Fruit fly (Drosophila melanogaster) whole organism, embryonic: ENCODE results near the gene CG13097.

Experiments
- Blimp-1 ChIP-seq: fragments of 200-800 bp; sonication (Bioruptor generic); optimal IDR thresholded peaks from 3 replicates; lab custom pipeline; 2018; ENCODE audit warnings: missing biosample characterization, missing genetic modification characterization, mild to moderate bottlenecking, moderate library complexity, missing genetic modification reagents
- CG10209 ChIP-seq: fragments of 200-800 bp; sonication (Bioruptor generic); optimal IDR thresholded peaks from 3 replicates; lab custom pipeline; 2017; ENCODE audit warnings: missing biosample characterization, mild to moderate bottlenecking, missing genetic modification characterization, missing genetic modification reagents
- CG10267 ChIP-seq: fragments of 200-800 bp; sonication (Bioruptor generic); optimal IDR thresholded peaks from 2 replicates; lab custom pipeline; 2018; ENCODE audit warnings: missing biosample characterization, mild to moderate bottlenecking, missing genetic modification characterization, moderate library complexity
- CG10654 ChIP-seq: fragments of 200-800 bp; sonication (Bioruptor generic); optimal IDR thresholded peaks from 2 replicates; lab custom pipeline; 2016; ENCODE audit warnings: missing biosample characterization, missing genetic modification characterization
- CG11093 ChIP-seq: fragments of 200-800 bp; sonication (Bioruptor generic); IDR thresholded peaks from 3 replicates; pipeline ENCODE4 v1.3.6; 2022; ENCODE audit warnings: missing biosample characterization, missing genetic modification characterization
- CG11560 ChIP-seq: fragments of 200-800 bp; sonication (Bioruptor generic); IDR thresholded peaks from 3 replicates; pipeline ENCODE4 v1.3.6; 2022; ENCODE audit warnings: missing biosample characterization, missing genetic modification characterization
- CG11695 ChIP-seq: fragments of 200-800 bp; sonication (Bioruptor generic); IDR thresholded peaks from 3 replicates; pipeline ENCODE4 v1.3.6; 2022; ENCODE audit warnings: missing biosample characterization, missing genetic modification characterization
- CG12155 ChIP-seq: fragments of 200-800 bp; sonication (Bioruptor generic); optimal IDR thresholded peaks from 3 replicates; lab custom pipeline; 2016; ENCODE audit warnings: missing biosample characterization, missing genetic modification characterization
- CG13296 ChIP-seq: fragments of 200-800 bp; sonication (Bioruptor generic); optimal IDR thresholded peaks from 3 replicates; lab custom pipeline; 2018; ENCODE audit warnings: missing biosample characterization, mild to moderate bottlenecking, missing genetic modification characterization
- CG14441 ChIP-seq: fragments of 200-800 bp; sonication (Bioruptor generic); IDR thresholded peaks from 2 replicates; pipeline ENCODE4 v1.3.6; 2022; ENCODE audit warnings: missing biosample characterization, missing genetic modification characterization
- CG14710 ChIP-seq: fragments of 200-800 bp; sonication (Bioruptor generic); optimal IDR thresholded peaks from 3 replicates; lab custom pipeline; 2019; ENCODE audit warnings: missing biosample characterization, mild to moderate bottlenecking, missing genetic modification characterization, moderate library complexity
- CG1603 ChIP-seq: fragments of 200-800 bp; sonication (Bioruptor generic); optimal IDR thresholded peaks from 2 replicates; lab custom pipeline; 2019; ENCODE audit warnings: missing biosample characterization, mild to moderate bottlenecking, missing genetic modification characterization, moderate library complexity
- CG1647 ChIP-seq: fragments of 200-800 bp; sonication (Bioruptor generic); optimal IDR thresholded peaks from 3 replicates; lab custom pipeline; 2016; ENCODE audit warnings: missing biosample characterization, missing genetic modification characterization
- CG17829 ChIP-seq: fragments of 200-800 bp; optimal IDR thresholded peaks from 2 replicates; lab custom pipeline; 2019; ENCODE audit warnings: missing biosample characterization, mild to moderate bottlenecking, missing genetic modification characterization, moderate library complexity
- CG18764 ChIP-seq: fragments of 200-800 bp; sonication (Bioruptor generic); optimal IDR thresholded peaks from 3 replicates; lab custom pipeline; 2016; ENCODE audit warnings: missing biosample characterization, missing genetic modification characterization
- CG30431 ChIP-seq: fragments of 200-800 bp; sonication (Bioruptor generic); optimal IDR thresholded peaks from 2 replicates; lab custom pipeline; 2017; ENCODE audit warnings: missing biosample characterization, missing genetic modification characterization
- CG3838 ChIP-seq: fragments of 200-800 bp; sonication (Bioruptor generic); optimal IDR thresholded peaks from 3 replicates; lab custom pipeline; 2016; ENCODE audit warnings: missing biosample characterization, missing genetic modification characterization
- CG42726 ChIP-seq: fragments of 200-800 bp; sonication (Bioruptor generic); IDR thresholded peaks from 2 replicates; pipeline ENCODE4 v1.3.6; 2022; ENCODE audit warnings: missing biosample characterization, missing genetic modification characterization; ENCODE audit not compliant: partially characterized antibody
- CG4328 ChIP-seq: fragments of 200-800 bp; sonication (Bioruptor generic); optimal IDR thresholded peaks from 3 replicates; lab custom pipeline; 2017; ENCODE audit warnings: missing biosample characterization, missing genetic modification reagents, missing genetic modification characterization
- CG4820 ChIP-seq: fragments of 200-800 bp; sonication (Bioruptor generic); optimal IDR thresholded peaks from 3 replicates; lab custom pipeline; 2016; ENCODE audit warnings: missing biosample characterization, missing genetic modification characterization
- CG4854 ChIP-seq: fragments of 200-800 bp; sonication (Bioruptor generic); optimal IDR thresholded peaks from 2 replicates; lab custom pipeline; 2016; ENCODE audit warnings: missing biosample characterization, missing genetic modification characterization, inconsistent platforms
- CG8281 ChIP-seq: fragments of 200-800 bp; sonication (Bioruptor generic); optimal IDR thresholded peaks from 2 replicates; lab custom pipeline; 2018; ENCODE audit warnings: missing biosample characterization, mild to moderate bottlenecking, missing genetic modification characterization, moderate library complexity
- CG8924 ChIP-seq: fragments of 200-800 bp; optimal IDR thresholded peaks from 3 replicates; lab custom pipeline; 2019; ENCODE audit warnings: missing biosample characterization, mild to moderate bottlenecking, missing genetic modification characterization, moderate library complexity
- H15 ChIP-seq: fragments of 200-800 bp; sonication (Bioruptor generic); IDR thresholded peaks from 3 replicates; pipeline ENCODE4 v1.3.6; 2022; ENCODE audit warnings: missing biosample characterization, missing genetic modification characterization
- Hey ChIP-seq: fragments of 200-800 bp; sonication (Bioruptor generic); optimal IDR thresholded peaks from 3 replicates; lab custom pipeline; 2018; ENCODE audit warnings: missing biosample characterization, mild to moderate bottlenecking, missing genetic modification characterization
- Hr3 ChIP-seq: fragments of 200-800 bp; sonication (Bioruptor generic); optimal IDR thresholded peaks from 3 replicates; lab custom pipeline; 2016; ENCODE audit warnings: missing biosample characterization, missing genetic modification characterization
- Hsf ChIP-seq: fragments of 200-800 bp; sonication (Bioruptor generic); optimal IDR thresholded peaks from 3 replicates; lab custom pipeline; 2016; ENCODE audit warnings: missing biosample characterization, missing genetic modification characterization
- Lpt ChIP-seq: fragments of >200 bp; optimal IDR thresholded peaks from 2 replicates; lab custom pipeline; 2018; ENCODE audit warnings: missing biosample characterization, missing genetic modification characterization
- MBD-R2 ChIP-seq: fragments of 200-800 bp; sonication (Bioruptor generic); IDR thresholded peaks from 2 replicates; pipeline ENCODE4 v1.3.6; 2022; ENCODE audit warnings: missing biosample characterization, missing genetic modification characterization
- Mad ChIP-seq: fragments of 200-800 bp; sonication (Bioruptor generic); optimal IDR thresholded peaks from 2 replicates; lab custom pipeline; 2016; ENCODE audit warnings: missing biosample characterization, missing genetic modification characterization
- Meics ChIP-seq: fragments of 200-800 bp; sonication (Bioruptor generic); optimal IDR thresholded peaks from 2 replicates; lab custom pipeline; 2017; ENCODE audit warnings: missing biosample characterization, mild to moderate bottlenecking, missing genetic modification characterization
- Nf-YC ChIP-seq: fragments of 200-800 bp; optimal IDR thresholded peaks from 3 replicates; lab custom pipeline; 2019; ENCODE audit warnings: missing biosample characterization, mild to moderate bottlenecking, missing genetic modification characterization, moderate library complexity
- NfI ChIP-seq: fragments of 200-800 bp; sonication (Bioruptor generic); optimal IDR thresholded peaks from 3 replicates; lab custom pipeline; 2018; ENCODE audit warnings: missing biosample characterization, mild to moderate bottlenecking, missing genetic modification characterization, moderate library complexity
- Spps ChIP-seq: fragments of 200-800 bp; sonication (Bioruptor generic); optimal IDR thresholded peaks from 2 replicates; lab custom pipeline; 2018; ENCODE audit warnings: missing biosample characterization, mild to moderate bottlenecking, missing genetic modification characterization
- bab2 ChIP-seq: fragments of 200-800 bp; sonication (Bioruptor generic); optimal IDR thresholded peaks from 2 replicates; lab custom pipeline; 2016; ENCODE audit warnings: missing biosample characterization, missing genetic modification characterization
- bbx ChIP-seq: fragments of 200-800 bp; sonication (Bioruptor generic); IDR thresholded peaks from 2 replicates; pipeline ENCODE4 v1.3.6; 2022; ENCODE audit warnings: missing biosample characterization, missing genetic modification characterization; ENCODE audit not compliant: partially characterized antibody
- chinmo ChIP-seq: fragments of 200-800 bp; sonication (Bioruptor generic); IDR thresholded peaks from 4 replicates; pipeline ENCODE4 v1.3.6; 2022; ENCODE audit warnings: missing biosample characterization, missing genetic modification characterization; ENCODE audit not compliant: partially characterized antibody
- ewg ChIP-seq: fragments of 200-800 bp; sonication (Bioruptor generic); optimal IDR thresholded peaks from 3 replicates; lab custom pipeline; 2017; ENCODE audit warnings: mild to moderate bottlenecking, missing biosample characterization, missing genetic modification reagents, missing genetic modification characterization
- gcm ChIP-seq: fragments of 200-800 bp; sonication (Bioruptor generic); optimal IDR thresholded peaks from 2 replicates; lab custom pipeline; 2019; ENCODE audit warnings: missing biosample characterization, mild to moderate bottlenecking, missing genetic modification characterization, moderate library complexity
- jigr1 ChIP-seq: fragments of 200-800 bp; sonication (Bioruptor generic); IDR thresholded peaks from 3 replicates; pipeline ENCODE4 v1.3.6; 2022; ENCODE audit warnings: missing biosample characterization, missing genetic modification characterization
- ken ChIP-seq: fragments of 200-800 bp; sonication (Bioruptor generic); IDR thresholded peaks from 3 replicates; pipeline ENCODE4 v1.3.6; 2022; ENCODE audit warnings: missing biosample characterization, missing genetic modification characterization
- lilli ChIP-seq: fragments of 200-800 bp; sonication (Bioruptor generic); optimal IDR thresholded peaks from 3 replicates; lab custom pipeline; 2016; ENCODE audit warnings: missing biosample characterization, missing genetic modification characterization
- lola ChIP-seq, 3 experiments: fragments of >200 bp in 2 of 3; fragments of 200-800 bp in 1 of 3; sonication (Bioruptor generic) in 1 of 3; optimal IDR thresholded peaks; 2 replicates each; lab custom pipeline; 2017 to 2019; ENCODE audit warnings: missing biosample characterization in 3 of 3, missing genetic modification characterization in 3 of 3, mild to moderate bottlenecking in 1 of 3, moderate library complexity in 1 of 3
- nerfin-1 ChIP-seq: fragments of 200-800 bp; sonication (Bioruptor generic); optimal IDR thresholded peaks from 3 replicates; lab custom pipeline; 2019; ENCODE audit warnings: missing biosample characterization, mild to moderate bottlenecking, missing genetic modification characterization, moderate library complexity
- pita ChIP-seq: fragments of 200-800 bp; sonication (Bioruptor generic); optimal IDR thresholded peaks from 2 replicates; lab custom pipeline; 2017; ENCODE audit warnings: missing biosample characterization, mild to moderate bottlenecking, missing genetic modification characterization
- ro ChIP-seq: fragments of 200-800 bp; sonication (Bioruptor generic); IDR thresholded peaks from 2 replicates; pipeline ENCODE4 v1.3.6; 2022; ENCODE audit warnings: missing biosample characterization, missing genetic modification characterization
- sima ChIP-seq: fragments of 200-800 bp; sonication (Bioruptor generic); optimal IDR thresholded peaks from 2 replicates; lab custom pipeline; 2016; ENCODE audit warnings: missing biosample characterization, missing genetic modification characterization
- stwl ChIP-seq: fragments of 200-800 bp; sonication (Bioruptor generic); optimal IDR thresholded peaks from 3 replicates; lab custom pipeline; 2018; ENCODE audit warnings: missing biosample characterization, mild to moderate bottlenecking, missing genetic modification characterization, moderate library complexity
- trem ChIP-seq: fragments of 200-800 bp; optimal IDR thresholded peaks from 3 replicates; lab custom pipeline; 2019; ENCODE audit warnings: missing biosample characterization, mild to moderate bottlenecking, missing genetic modification characterization, moderate library complexity
- vvl ChIP-seq: fragments of 200-800 bp; sonication (Bioruptor generic); IDR thresholded peaks from 2 replicates; pipeline ENCODE4 v1.3.6; 2022; ENCODE audit warnings: missing biosample characterization, missing genetic modification characterization
- zen ChIP-seq: fragments of 200-800 bp; sonication (Bioruptor generic); optimal IDR thresholded peaks from 3 replicates; lab custom pipeline; 2018; ENCODE audit warnings: missing biosample characterization, mild to moderate bottlenecking, missing genetic modification characterization, moderate library complexity

The CG13097 gene

DNA sequence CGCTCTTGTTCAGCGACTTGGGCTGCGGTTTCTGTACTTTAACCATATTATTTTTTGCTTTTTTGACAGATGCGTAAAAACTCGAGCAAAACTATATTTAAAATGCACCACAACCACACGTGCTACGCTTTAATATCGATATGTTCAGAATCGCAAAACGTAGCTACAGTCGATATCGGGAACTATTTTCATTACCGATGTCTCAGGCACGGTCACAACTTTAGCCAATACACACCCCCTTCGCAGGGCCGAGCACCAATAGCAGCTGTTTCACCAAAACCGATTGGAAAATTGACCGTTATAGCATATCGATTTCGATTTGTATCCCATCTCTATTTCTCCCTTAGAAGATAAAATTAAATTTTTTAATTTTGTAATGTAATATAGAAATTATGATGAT, 2.9 kb downstream of the CG13097 start, which contains the start of gene CG13096 (continued):
- TF ChIP-seq nerfin-1: peak; percentile 22
- TF ChIP-seq CG1603 (tag; lab: Kevin White, UChicago): peak; percentile 93
- no peak for TF ChIP-seq CG10209
- no peak for TF ChIP-seq Lpt (GFP tag; lab: Kevin White, UChicago)
- no peak for TF ChIP-seq CG8281 (tag; lab: Kevin White, UChicago)
- TF ChIP-seq CG1647 (GFP tag; lab: Kevin White, UChicago): no peak
- TF ChIP-seq ewg (GFP tag; lab: Kevin White, UChicago): no peak
- TF ChIP-seq Hsf (GFP tag; lab: Kevin White, UChicago): peak; percentile 11
- no peak for TF ChIP-seq NfI (GFP tag; lab: Kevin White, UChicago)
- peak; percentile 25 for TF ChIP-seq CG4854
- no peak for TF ChIP-seq sima (GFP tag; lab: Kevin White, UChicago)
- TF ChIP-seq ro: no peak
- peak; percentile 76 for TF ChIP-seq CG14710 (tag; lab: Kevin White, UChicago)
- TF ChIP-seq CG17829 (tag; lab: Kevin White, UChicago): peak; percentile 79
- TF ChIP-seq CG10654: no peak
- no peak for TF ChIP-seq Blimp-1 (GFP tag; lab: Kevin White, UChicago)
- no peak for TF ChIP-seq bab2
- no peak for TF ChIP-seq CG11695 (GFP tag; lab: Robert Waterston, UW)
- peak; percentile 58; the same call in 1 of the 3 replicates for TF ChIP-seq CG11560 (tag; lab: Robert Waterston, UW)
- TF ChIP-seq CG10267 (tag; lab: Kevin White, UChicago): peak; percentile 74
- no peak for TF ChIP-seq CG11093
- peak; percentile 84 for TF ChIP-seq stwl
- peak; percentile 78 for TF ChIP-seq pita
- peak; percentile 21 for TF ChIP-seq CG12155 (GFP tag; lab: Kevin White, UChicago)
- no peak for TF ChIP-seq Hey (tag; lab: Kevin White, UChicago)
- no peak for TF ChIP-seq ken (GFP tag; lab: Robert Waterston, UW)
- no peak for TF ChIP-seq jigr1 (GFP tag; lab: Robert Waterston, UW)
- no peak for TF ChIP-seq CG14441 (GFP tag; lab: Robert Waterston, UW)
- TF ChIP-seq Nf-YC (tag; lab: Kevin White, UChicago): peak; percentile 81
- TF ChIP-seq Meics (GFP tag; lab: Kevin White, UChicago): no peak
- peak; percentile 99 for TF ChIP-seq bbx
- TF ChIP-seq lola (GFP tag; optimal IDR thresholded peaks at IDR 0.05; lab: Kevin White, UChicago): peak in 1 of 3 experiments; percentile 3
- TF ChIP-seq CG30431 (GFP tag; lab: Kevin White, UChicago): no peak
- TF ChIP-seq chinmo: peak; percentile 99
- peak; percentile 65 for TF ChIP-seq zen (tag; lab: Kevin White, UChicago)
- peak; percentile 84 for TF ChIP-seq MBD-R2 (GFP tag; lab: Robert Waterston, UW)
- TF ChIP-seq CG13296 (GFP tag; lab: Kevin White, UChicago): no peak
- no peak for TF ChIP-seq H15 (GFP tag; lab: Robert Waterston, UW)
- TF ChIP-seq lilli (GFP tag; lab: Kevin White, UChicago): peak; percentile 47
- TF ChIP-seq Spps: no peak
- TF ChIP-seq Hr3 (GFP tag; lab: Kevin White, UChicago): peak; percentile 3
- peak; percentile 85 for TF ChIP-seq trem
- TF ChIP-seq vvl (GFP tag; lab: Robert Waterston, UW): no peak; the same call in 1 of the 2 replicates
- no peak for TF ChIP-seq gcm (GFP tag; lab: Kevin White, UChicago)
- peak; percentile 6 for TF ChIP-seq CG8924
- peak; percentile 98 for TF ChIP-seq CG42726 (GFP tag; lab: Robert Waterston, UW)
- peak; percentile 8 for TF ChIP-seq CG4820
- no peak for TF ChIP-seq CG18764 (GFP tag; lab: Kevin White, UChicago)
- peak; percentile 49 for TF ChIP-seq Mad (GFP tag; lab: Kevin White, UChicago)
- TF ChIP-seq CG3838: no peak
- TF ChIP-seq CG4328 (GFP tag; lab: Kevin White, UChicago): no peak
